Worm (Caenorhabditis elegans) whole organism, L2 larva: Measurements from ENCODE around the gene Y32H12A.7.

Experiments
- C34F6.9 ChIP-seq: fragments of 150-350 bp; optimal IDR thresholded peaks from 2 replicates; lab custom pipeline; 2014; ENCODE audit warnings: missing biosample characterization, missing genetic modification characterization
- F13H6.1 ChIP-seq: sonication (generic microtip); optimal IDR thresholded peaks from 2 replicates; lab custom pipeline; 2016; ENCODE audit warnings: missing genetic modification characterization, missing compliant biosample characterization
- R02D3.7 ChIP-seq: fragments of 150-350 bp; optimal IDR thresholded peaks from 2 replicates; lab custom pipeline; 2014; ENCODE audit warnings: missing biosample characterization, missing genetic modification characterization
- Y55F3AM.14 ChIP-seq: fragments of 200-800 bp; sonication (Bioruptor generic); optimal IDR thresholded peaks from 2 replicates; lab custom pipeline; 2018; ENCODE audit warnings: mild to moderate bottlenecking, missing genetic modification characterization, missing compliant biosample characterization
- ZK546.5 ChIP-seq: sonication (generic microtip); optimal IDR thresholded peaks from 2 replicates; lab custom pipeline; 2017; ENCODE audit warnings: missing biosample characterization, missing genetic modification characterization
- alr-1 ChIP-seq: fragments of 150-350 bp; optimal IDR thresholded peaks from 2 replicates; lab custom pipeline; 2014; ENCODE audit warnings: missing biosample characterization, missing genetic modification characterization
- aly-2 ChIP-seq: fragments of 150-350 bp; optimal IDR thresholded peaks from 2 replicates; lab custom pipeline; 2014; ENCODE audit warnings: missing biosample characterization, missing genetic modification characterization
- ama-1 ChIP-seq: fragments of 150-350 bp; optimal IDR thresholded peaks from 2 replicates; lab custom pipeline; 2018; ENCODE audit warnings: inconsistent platforms
- blmp-1 ChIP-seq: sonication (generic microtip); optimal IDR thresholded peaks from 2 replicates; lab custom pipeline; 2017; ENCODE audit warnings: missing genetic modification characterization, mild to moderate bottlenecking, missing compliant biosample characterization, antibody characterized with exemption, moderate library complexity; ENCODE audit not compliant: insufficient read depth
- ceh-16 ChIP-seq: fragments of 150-350 bp; optimal IDR thresholded peaks from 2 replicates; lab custom pipeline; 2014; ENCODE audit warnings: missing biosample characterization, missing genetic modification characterization
- ceh-82 ChIP-seq: fragments of 150-350 bp; optimal IDR thresholded peaks from 2 replicates; lab custom pipeline; 2014; ENCODE audit warnings: missing biosample characterization, missing genetic modification characterization
- crh-2 ChIP-seq: sonication (generic microtip); optimal IDR thresholded peaks from 2 replicates; lab custom pipeline; 2017; ENCODE audit warnings: missing biosample characterization, missing genetic modification characterization
- dmd-4 ChIP-seq: sonication (generic microtip); optimal IDR thresholded peaks from 2 replicates; lab custom pipeline; 2017; ENCODE audit warnings: missing biosample characterization, missing genetic modification characterization
- egl-27 ChIP-seq: sonication (generic microtip); optimal IDR thresholded peaks from 3 replicates; lab custom pipeline; 2017; ENCODE audit warnings: missing biosample characterization, missing genetic modification reagents, missing genetic modification characterization
- elt-1 ChIP-seq: fragments of 150-350 bp; optimal IDR thresholded peaks from 2 replicates; lab custom pipeline; 2014; ENCODE audit warnings: missing biosample characterization, missing genetic modification characterization
- elt-3 ChIP-seq: sonication (generic microtip); optimal IDR thresholded peaks from 2 replicates; lab custom pipeline; 2017; ENCODE audit warnings: missing biosample characterization, missing genetic modification characterization
- fos-1 ChIP-seq: fragments of 150-350 bp; optimal IDR thresholded peaks from 2 replicates; lab custom pipeline; 2014; ENCODE audit warnings: missing biosample characterization, missing genetic modification characterization
- gmeb-1 ChIP-seq: fragments of 150-350 bp; optimal IDR thresholded peaks from 2 replicates; lab custom pipeline; 2014; ENCODE audit warnings: missing biosample characterization, missing genetic modification characterization
- lin-11 ChIP-seq: fragments of 150-350 bp; sonication (generic microtip); optimal IDR thresholded peaks from 2 replicates; lab custom pipeline; 2014; ENCODE audit warnings: missing biosample characterization, missing genetic modification characterization, inconsistent platforms, mixed read lengths
- lin-13 ChIP-seq: fragments of 150-350 bp; optimal IDR thresholded peaks from 2 replicates; lab custom pipeline; 2014; ENCODE audit warnings: missing biosample characterization, missing genetic modification reagents, missing genetic modification characterization
- lin-39 ChIP-seq: fragments of 150-350 bp; optimal IDR thresholded peaks from 2 replicates; lab custom pipeline; 2014; ENCODE audit warnings: missing biosample characterization, missing genetic modification reagents, missing genetic modification characterization
- lsy-2 ChIP-seq, 2 experiments: fragments of 150-350 bp in 1 of 2; sonication (generic microtip) in 1 of 2; optimal IDR thresholded peaks; 2 replicates each; lab custom pipeline; 2014 to 2017; ENCODE audit warnings: missing biosample characterization in 2 of 2, missing genetic modification characterization in 2 of 2
- mab-5 ChIP-seq: fragments of 150-350 bp; optimal IDR thresholded peaks from 2 replicates; lab custom pipeline; 2014; ENCODE audit warnings: missing biosample characterization, missing genetic modification characterization
- mbf-1 ChIP-seq: sonication (generic microtip); optimal IDR thresholded peaks from 2 replicates; lab custom pipeline; 2017; ENCODE audit warnings: missing biosample characterization, missing genetic modification characterization
- mdl-1 ChIP-seq, 2 experiments: fragments of 150-350 bp in 1 of 2; sonication (generic microtip) in 1 of 2; optimal IDR thresholded peaks; 2 replicates each; lab custom pipeline; 2017; ENCODE audit warnings: missing biosample characterization in 2 of 2, missing genetic modification characterization in 2 of 2
- nhr-10 ChIP-seq: sonication (generic microtip); optimal IDR thresholded peaks from 2 replicates; lab custom pipeline; 2017; ENCODE audit warnings: missing biosample characterization, missing genetic modification characterization
- nhr-11 ChIP-seq: fragments of 150-350 bp; optimal IDR thresholded peaks from 2 replicates; lab custom pipeline; 2014; ENCODE audit warnings: missing biosample characterization, missing genetic modification characterization
- nhr-12 ChIP-seq: fragments of 150-350 bp; optimal IDR thresholded peaks from 2 replicates; lab custom pipeline; 2014; ENCODE audit warnings: missing biosample characterization, missing genetic modification characterization
- nhr-129 ChIP-seq: fragments of 150-350 bp; optimal IDR thresholded peaks from 2 replicates; lab custom pipeline; 2014; ENCODE audit warnings: missing biosample characterization, missing genetic modification characterization
- nhr-21 ChIP-seq: fragments of 150-350 bp; optimal IDR thresholded peaks from 2 replicates; lab custom pipeline; 2014; ENCODE audit warnings: missing biosample characterization, missing genetic modification characterization
- nhr-23 ChIP-seq: fragments of 150-350 bp; optimal IDR thresholded peaks from 2 replicates; lab custom pipeline; 2014; ENCODE audit warnings: missing biosample characterization, missing genetic modification reagents, missing genetic modification characterization
- nhr-237 ChIP-seq: fragments of 150-350 bp; optimal IDR thresholded peaks from 2 replicates; lab custom pipeline; 2014; ENCODE audit warnings: missing biosample characterization, missing genetic modification characterization
- nhr-25 ChIP-seq: fragments of 150-350 bp; sonication (generic microtip); optimal IDR thresholded peaks from 3 replicates; lab custom pipeline; 2014; ENCODE audit warnings: missing biosample characterization, missing genetic modification characterization
- nhr-6 ChIP-seq: fragments of 150-350 bp; optimal IDR thresholded peaks from 2 replicates; lab custom pipeline; 2014; ENCODE audit warnings: missing biosample characterization, missing genetic modification characterization
- nhr-77 ChIP-seq: fragments of 150-350 bp; optimal IDR thresholded peaks from 2 replicates; lab custom pipeline; 2014; ENCODE audit warnings: missing biosample characterization, missing genetic modification characterization
- peb-1 ChIP-seq: fragments of 150-350 bp; optimal IDR thresholded peaks from 2 replicates; lab custom pipeline; 2014; ENCODE audit warnings: missing biosample characterization, missing genetic modification characterization
- sem-4 ChIP-seq: fragments of 150-350 bp; optimal IDR thresholded peaks from 2 replicates; lab custom pipeline; 2014; ENCODE audit warnings: missing biosample characterization, missing genetic modification reagents, missing genetic modification characterization
- skn-1 ChIP-seq: sonication (generic microtip); optimal IDR thresholded peaks from 2 replicates; lab custom pipeline; 2017; ENCODE audit warnings: missing biosample characterization, missing genetic modification characterization
- sma-3 ChIP-seq: sonication (generic microtip); optimal IDR thresholded peaks from 2 replicates; lab custom pipeline; 2016; ENCODE audit warnings: missing genetic modification reagents, missing genetic modification characterization, missing compliant biosample characterization
- sma-9 ChIP-seq, 2 experiments: fragments of 150-350 bp in 1 of 2; sonication (generic microtip) in 1 of 2; optimal IDR thresholded peaks; 2 replicates each; lab custom pipeline; 2014 to 2016; ENCODE audit warnings: missing genetic modification characterization in 2 of 2, mild to moderate bottlenecking in 1 of 2, missing biosample characterization in 1 of 2, missing compliant biosample characterization in 1 of 2, missing genetic modification reagents in 1 of 2, moderate library complexity in 1 of 2
- snpc-4 ChIP-seq: fragments of 150-350 bp; optimal IDR thresholded peaks from 2 replicates; lab custom pipeline; 2014; ENCODE audit warnings: missing biosample characterization, missing genetic modification characterization
- unc-39 ChIP-seq: fragments of 150-350 bp; optimal IDR thresholded peaks from 2 replicates; lab custom pipeline; 2014; ENCODE audit warnings: missing biosample characterization, missing genetic modification characterization
- unc-55 ChIP-seq: fragments of 150-350 bp; sonication (generic microtip); optimal IDR thresholded peaks from 3 replicates; lab custom pipeline; 2014; ENCODE audit warnings: missing biosample characterization, missing genetic modification reagents, missing genetic modification characterization
- unc-62 ChIP-seq: fragments of 150-350 bp; optimal IDR thresholded peaks from 2 replicates; lab custom pipeline; 2014; ENCODE audit warnings: missing biosample characterization, missing genetic modification reagents, missing genetic modification characterization
- zag-1 ChIP-seq: fragments of 150-350 bp; optimal IDR thresholded peaks from 2 replicates; lab custom pipeline; 2014; ENCODE audit warnings: missing biosample characterization, missing genetic modification characterization
- ztf-1 ChIP-seq: fragments of 200-800 bp; sonication (Bioruptor generic); conservative IDR thresholded peaks from 2 replicates; pipeline ENCODE4 v1.3.6; 2022; ENCODE audit warnings: missing genetic modification characterization, missing compliant biosample characterization
- ztf-11 ChIP-seq: sonication (generic microtip); optimal IDR thresholded peaks from 2 replicates; lab custom pipeline; 2017; ENCODE audit warnings: missing biosample characterization, missing genetic modification characterization
- ztf-4 ChIP-seq: fragments of 150-350 bp; optimal IDR thresholded peaks from 2 replicates; lab custom pipeline; 2014; ENCODE audit warnings: missing biosample characterization, missing genetic modification characterization

Gene Y32H12A.7

ce11 chrIII:5405628-5406084 is 20.4 kb upstream of the Y32H12A.7 start, which contains the start of the genes W03A5.2 and Y32H12A.8:
Gene W03A5.2, plus strand, starts transcription at chrIII:5406034.
Gene Y32H12A.8, minus strand, starts transcription at chrIII:5406037.
- TF ChIP-seq nhr-23 (tag; lab: Kevin White, UChicago) (no peak), ztf-1 (GFP tag; lab: Robert Waterston, UW) (no peak), ztf-11 (no peak), lin-39 (no peak), R02D3.7 (tag; lab: Kevin White, UChicago) (no peak), nhr-12 (tag; lab: Kevin White, UChicago) (no peak), elt-1 (tag; lab: Kevin White, UChicago) (no peak), nhr-77 (tag; lab: Kevin White, UChicago) (no peak), alr-1 (tag; lab: Kevin White, UChicago) (no peak), ztf-4 (tag; lab: Kevin White, UChicago) (no peak), ceh-82 (tag; lab: Kevin White, UChicago) (no peak), ceh-16 (tag; lab: Kevin White, UChicago) (no peak), mbf-1 (tag; lab: Kevin White, UChicago) (no peak), elt-3 (tag; lab: Kevin White, UChicago) (no peak), nhr-11 (tag; lab: Kevin White, UChicago) (no peak), peb-1 (tag; lab: Kevin White, UChicago) (no peak), nhr-10 (tag; lab: Kevin White, UChicago) (no peak), aly-2 (tag; lab: Kevin White, UChicago) (no peak), mab-5 (tag; lab: Kevin White, UChicago) (no peak), skn-1 (tag; lab: Kevin White, UChicago) (no peak), nhr-21 (no peak), ama-1 (lab: Kevin White, UChicago) (no peak), nhr-25 (tag; lab: Kevin White, UChicago) (no peak), lin-11 (tag; lab: Kevin White, UChicago) (peak; percentile 10), fos-1 (tag; lab: Kevin White, UChicago) (no peak), mdl-1 (tag; optimal IDR thresholded peaks at IDR 0.05; lab: Kevin White, UChicago) (no peak), nhr-6 (tag; lab: Kevin White, UChicago) (no peak), blmp-1 (tag; lab: Kevin White, UChicago) (no peak), gmeb-1 (peak; percentile 80), dmd-4 (tag; lab: Kevin White, UChicago) (no peak), unc-55 (peak; percentile 76), nhr-237 (tag; lab: Kevin White, UChicago) (no peak), sma-9 (GFP tag; optimal IDR thresholded peaks at IDR 0.05; lab: Kevin White, UChicago) (no peak), sma-9 (tag; optimal IDR thresholded peaks at IDR 0.05; lab: Kevin White, UChicago) (no peak), zag-1 (tag; lab: Kevin White, UChicago) (no peak), lsy-2 (tag; optimal IDR thresholded peaks at IDR 0.05; lab: Kevin White, UChicago) (peak in 1 of 2 experiments; percentile 71), unc-39 (tag; lab: Kevin White, UChicago) (no peak), sma-3 (GFP tag; lab: Kevin White, UChicago) (no peak), ZK546.5 (tag; lab: Kevin White, UChicago) (no peak), nhr-129 (tag; lab: Kevin White, UChicago) (peak; percentile 43), snpc-4 (tag; lab: Kevin White, UChicago) (no peak), lin-13 (GFP tag; lab: Kevin White, UChicago) (no peak), sem-4 (tag; lab: Kevin White, UChicago) (no peak), C34F6.9 (tag; lab: Kevin White, UChicago) (peak; percentile 16), F13H6.1 (tag; lab: Kevin White, UChicago) (no peak), egl-27 (tag; lab: Kevin White, UChicago) (no peak), unc-62 (GFP tag; lab: Kevin White, UChicago) (no peak), Y55F3AM.14 (GFP tag; lab: Kevin White, UChicago) (no peak), crh-2 (tag; lab: Kevin White, UChicago) (peak; percentile 26)
